Worm (Caenorhabditis elegans) whole organism, late embryonic: ENCODE results near the gene cyn-1.

Experiments used
- F13H6.1 ChIP-seq: sonication (generic microtip); optimal IDR thresholded peaks from 2 replicates; lab custom pipeline; 2016; ENCODE audit warnings: missing genetic modification characterization, missing compliant biosample characterization
- K02D7.2 ChIP-seq: sonication (generic microtip); optimal IDR thresholded peaks from 2 replicates; lab custom pipeline; 2017; ENCODE audit warnings: mild to moderate bottlenecking, missing genetic modification characterization, missing compliant biosample characterization
- Y22D7AL.16 ChIP-seq: sonication (generic microtip); optimal IDR thresholded peaks from 2 replicates; lab custom pipeline; 2016; ENCODE audit warnings: missing genetic modification characterization, missing compliant biosample characterization
- ahr-1 ChIP-seq: sonication (generic microtip); optimal IDR thresholded peaks from 2 replicates; lab custom pipeline; 2016; ENCODE audit warnings: missing genetic modification characterization, missing compliant biosample characterization
- ets-4 ChIP-seq: sonication (generic microtip); optimal IDR thresholded peaks from 2 replicates; lab custom pipeline; 2016; ENCODE audit warnings: missing genetic modification characterization, missing compliant biosample characterization
- eyg-1 ChIP-seq: sonication (generic microtip); optimal IDR thresholded peaks from 2 replicates; lab custom pipeline; 2016; ENCODE audit warnings: missing genotype, missing genetic modification characterization, missing compliant biosample characterization
- fkh-10 ChIP-seq: fragments of 150-350 bp; optimal IDR thresholded peaks from 2 replicates; lab custom pipeline; 2014; ENCODE audit warnings: missing biosample characterization, missing genetic modification reagents, missing genetic modification characterization
- fkh-6 ChIP-seq: sonication (generic microtip); optimal IDR thresholded peaks from 2 replicates; lab custom pipeline; 2016; ENCODE audit warnings: missing genetic modification characterization, missing compliant biosample characterization
- hlh-15 ChIP-seq: sonication (generic microtip); optimal IDR thresholded peaks from 2 replicates; lab custom pipeline; 2016; ENCODE audit warnings: missing genetic modification characterization, missing compliant biosample characterization
- hlh-30 ChIP-seq: sonication (generic microtip); optimal IDR thresholded peaks from 2 replicates; lab custom pipeline; 2017; ENCODE audit warnings: antibody characterized with exemption, missing genetic modification characterization, missing compliant biosample characterization; ENCODE audit not compliant: insufficient read depth
- madf-2 ChIP-seq: sonication (generic microtip); optimal IDR thresholded peaks from 2 replicates; lab custom pipeline; 2017; ENCODE audit warnings: missing genetic modification characterization, missing compliant biosample characterization
- pqm-1 ChIP-seq: sonication (generic microtip); optimal IDR thresholded peaks from 2 replicates; lab custom pipeline; 2016; ENCODE audit warnings: missing genetic modification characterization, missing compliant biosample characterization
- rnt-1 ChIP-seq: sonication (generic microtip); optimal IDR thresholded peaks from 2 replicates; lab custom pipeline; 2016; ENCODE audit warnings: missing genetic modification characterization, missing compliant biosample characterization
- unc-55 ChIP-seq: sonication (generic microtip); optimal IDR thresholded peaks from 2 replicates; lab custom pipeline; 2017; ENCODE audit warnings: missing biosample characterization, missing genetic modification reagents, missing genetic modification characterization

DNA sequence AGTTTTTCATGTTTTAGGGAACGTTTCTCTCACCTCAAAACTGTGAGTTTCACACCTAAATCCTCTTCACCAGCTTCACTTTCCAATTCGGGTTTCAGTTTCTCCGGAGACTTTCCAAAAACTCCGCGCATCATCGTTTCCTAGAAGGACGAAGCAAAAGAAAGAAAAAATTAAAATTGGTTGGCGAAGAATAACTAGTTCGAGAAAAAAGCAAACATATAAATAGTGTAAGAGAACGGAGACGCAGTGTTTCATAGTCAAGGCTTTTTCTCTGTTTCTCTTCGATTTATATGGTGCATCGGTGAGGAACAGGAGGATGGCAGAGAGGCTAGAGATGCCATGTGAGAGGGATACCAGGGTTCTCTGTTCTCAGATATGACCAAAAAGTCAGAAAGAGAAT lies 33.1 kb upstream of the cyn-1 start, which contains the start of gene F47B8.3:
- TF ChIP-seq madf-2 (tag; lab: Kevin White, UChicago) (no peak), K02D7.2 (tag; lab: Kevin White, UChicago) (no peak), pqm-1 (tag; lab: Kevin White, UChicago) (no peak), fkh-6 (tag; lab: Kevin White, UChicago) (no peak), eyg-1 (tag; lab: Kevin White, UChicago) (no peak), hlh-30 (no peak), unc-55 (no peak), rnt-1 (tag; lab: Kevin White, UChicago) (no peak), hlh-15 (tag; lab: Kevin White, UChicago) (no peak), fkh-10 (GFP tag; lab: Kevin White, UChicago) (no peak), F13H6.1 (no peak), ahr-1 (no peak), ets-4 (tag; lab: Kevin White, UChicago) (no peak), Y22D7AL.16 (no peak)
